Worm (Caenorhabditis elegans): ENCODE measurements around the gene srx-5.

ce11 chrV:722889-723288 lies 23.0 kb downstream of the srx-5 start:
- TF ChIP-seq mdl-1 (tag; optimal IDR thresholded peaks at IDR 0.05) (no peak), ama-1 (optimal IDR thresholded peaks at IDR 0.05) (no peak), ZK546.5 (tag; optimal IDR thresholded peaks at IDR 0.05) (no peak), aly-2 (tag; optimal IDR thresholded peaks at IDR 0.05) (no peak), nhr-11 (tag; optimal IDR thresholded peaks at IDR 0.05) (no peak), nhr-77 (tag; optimal IDR thresholded peaks at IDR 0.05) (no peak)
